Worm (Caenorhabditis elegans): ENCODE measurements around the gene F11D5.7.

DNA sequence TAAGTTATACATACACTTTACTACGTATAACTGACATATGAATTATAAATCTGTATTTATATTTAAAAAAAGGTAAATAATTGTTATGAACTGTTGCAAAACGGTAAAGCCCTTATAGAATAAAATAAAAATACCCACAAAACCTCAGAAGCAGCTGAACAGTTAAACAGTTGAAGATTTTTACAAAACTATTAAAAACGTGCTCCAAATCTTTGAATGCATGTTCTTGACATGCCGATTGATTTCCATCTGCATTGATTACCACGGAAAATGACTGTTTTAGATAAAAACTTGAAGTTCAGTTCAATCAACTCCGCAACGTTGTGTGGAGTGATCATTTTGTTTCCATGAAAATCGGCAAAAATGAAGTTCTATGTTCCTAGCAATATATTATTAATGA is at the start of gene F11D5.7:
- TF ChIP-seq ama-1 (optimal IDR thresholded peaks at IDR 0.05) (no peak), madf-2 (tag; optimal IDR thresholded peaks at IDR 0.05) (no peak), mec-3 (tag; optimal IDR thresholded peaks at IDR 0.05; ENCODE audit: borderline replicate concordance) (no peak), fkh-10 (GFP tag; optimal IDR thresholded peaks at IDR 0.05) (no peak), elt-2 (tag; optimal IDR thresholded peaks at IDR 0.05) (no peak), gmeb-2 (tag; optimal IDR thresholded peaks at IDR 0.05) (no peak), pqm-1 (tag; optimal IDR thresholded peaks at IDR 0.05) (no peak), zip-5 (tag; optimal IDR thresholded peaks at IDR 0.05) (no peak), hlh-15 (tag; optimal IDR thresholded peaks at IDR 0.05) (no peak)
